Fruit fly (Drosophila melanogaster) whole organism: Measurements from ENCODE around the gene zetaCOP.

Experiments used
- CG8478 ChIP-seq: fragments of >200 bp; optimal IDR thresholded peaks from 2 replicates; lab custom pipeline; 2018; ENCODE audit warnings: inconsistent platforms
- Dll ChIP-seq: fragments of >200 bp; optimal IDR thresholded peaks from 2 replicates; lab custom pipeline; 2017
- EcR ChIP-seq, 2 experiments: fragments of >200 bp; optimal IDR thresholded peaks; 2 replicates each; lab custom pipeline; 2017; ENCODE audit warnings: missing biosample characterization in 2 of 2, missing genetic modification characterization in 2 of 2, missing genetic modification reagents in 2 of 2
- pan ChIP-seq: fragments of >200 bp; optimal IDR thresholded peaks from 2 replicates; lab custom pipeline; 2017
- psq ChIP-seq: fragments of >200 bp; optimal IDR thresholded peaks from 2 replicates; lab custom pipeline; 2017
- usp ChIP-seq: fragments of >200 bp; optimal IDR thresholded peaks from 2 replicates; lab custom pipeline; 2017; ENCODE audit warnings: missing biosample characterization, missing genetic modification characterization, mixed read lengths

The zetaCOP gene

dm6 chr3L:16673367-16674014, at the start of gene zetaCOP, which contains the start of gene CG13032:
TSS of gene zetaCOP (minus strand) at chr3L:16673555.
TSS of gene CG13032 (plus strand) at chr3L:16673964.
- TF ChIP-seq EcR (GFP tag; optimal IDR thresholded peaks at IDR 0.05; lab: Kevin White, UChicago) (no peak), psq (lab: Kevin White, UChicago) (no peak), Dll (lab: Kevin White, UChicago) (no peak), CG8478 (lab: Kevin White, UChicago) (no peak), pan (lab: Kevin White, UChicago) (no peak), usp (no peak)

DNA sequence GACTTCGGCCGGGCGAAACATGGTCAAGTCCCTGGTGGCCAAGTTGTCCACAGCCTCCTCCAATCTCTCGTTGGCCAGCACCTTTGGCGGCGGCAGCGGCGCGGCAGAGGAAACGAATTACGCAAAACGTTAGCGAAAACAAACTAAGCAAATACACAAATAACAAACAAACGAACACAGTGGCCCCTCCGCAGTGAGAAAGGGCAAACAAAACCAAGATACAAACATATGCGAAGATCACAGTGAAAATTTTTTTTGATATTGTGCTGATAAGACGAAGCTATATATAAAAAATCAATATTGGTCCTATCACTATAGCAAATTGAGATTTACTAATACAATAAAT, 40.8 kb upstream of the zetaCOP start:
- no peak for TF ChIP-seq EcR (GFP tag; optimal IDR thresholded peaks at IDR 0.05; lab: Kevin White, UChicago)
- TF ChIP-seq CG8478 (lab: Kevin White, UChicago) = no peak
- TF ChIP-seq pan (lab: Kevin White, UChicago) = no peak
- no peak for TF ChIP-seq usp
- TF ChIP-seq psq (lab: Kevin White, UChicago) = no peak
- TF ChIP-seq Dll (lab: Kevin White, UChicago) = no peak

- TF ChIP-seq Dll (lab: Kevin White, UChicago) (peak; percentile 19), EcR (GFP tag; optimal IDR thresholded peaks at IDR 0.05; lab: Kevin White, UChicago) (no peak)
Observed at dm6 chr3L:16713446-16714192, 40.3 kb upstream of the zetaCOP start.

- TF ChIP-seq CG8478 (lab: Kevin White, UChicago) (no peak), EcR (GFP tag; optimal IDR thresholded peaks at IDR 0.05; lab: Kevin White, UChicago) (no peak), pan (lab: Kevin White, UChicago) (no peak), Dll (lab: Kevin White, UChicago) (no peak), usp (no peak), psq (lab: Kevin White, UChicago) (no peak)
Observed at dm6 chr3L:16712371-16712770, 39.0 kb upstream of the zetaCOP start.

DNA sequence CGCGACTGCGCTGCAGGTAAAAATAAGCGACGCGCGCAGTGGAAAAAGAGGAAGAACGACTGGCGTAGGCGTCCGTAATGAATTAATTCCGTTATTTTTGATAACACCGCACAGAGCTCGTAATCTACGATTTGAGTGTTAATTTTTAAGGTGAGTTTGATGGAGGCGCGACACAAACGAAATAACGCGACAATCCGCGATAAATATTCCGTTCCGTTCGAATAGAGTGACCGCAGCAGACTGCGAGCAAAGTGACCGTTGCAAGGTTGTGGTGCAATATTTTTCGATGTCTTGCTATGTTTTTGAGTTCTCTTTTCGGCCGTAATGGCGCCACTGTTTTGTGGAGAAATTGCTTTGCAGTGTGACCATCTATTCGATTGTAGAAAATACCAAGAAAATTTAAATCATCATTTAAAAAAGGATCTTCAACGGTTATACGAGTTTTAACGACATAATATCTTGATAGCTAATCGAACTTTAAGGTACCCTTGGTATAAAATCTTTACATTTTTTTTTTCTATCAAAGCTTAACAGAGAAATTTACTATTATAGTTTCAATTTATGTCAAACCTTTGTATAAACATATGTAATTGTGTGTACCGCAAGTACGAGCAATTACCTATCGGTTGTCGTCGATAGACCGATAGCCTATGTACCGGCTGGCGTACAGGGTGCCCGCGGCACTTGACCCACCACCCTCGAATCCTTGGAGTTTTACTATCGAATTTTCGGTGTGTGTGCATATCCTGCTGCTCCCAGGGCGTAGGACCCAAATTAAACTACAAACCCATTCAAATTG, 38.3 kb upstream of the zetaCOP start, which contains the start of the genes CG43954, Lasp and Dab:
Gene CG43954, minus strand, starts transcription at position 248 of the 799 bp plus-strand sequence.
Gene Lasp, minus strand, starts transcription at position 248 of the 799 bp plus-strand sequence.
Gene Dab, plus strand, starts transcription at position 697 of the 799 bp plus-strand sequence.
- TF ChIP-seq psq (lab: Kevin White, UChicago) (no peak), pan (lab: Kevin White, UChicago) (no peak), EcR (GFP tag; optimal IDR thresholded peaks at IDR 0.05; lab: Kevin White, UChicago) (no peak), CG8478 (lab: Kevin White, UChicago) (no peak), Dll (lab: Kevin White, UChicago) (no peak), usp (no peak)

dm6 chr3L:16710258-16711020, 37.1 kb upstream of the zetaCOP start:
- TF ChIP-seq psq (lab: Kevin White, UChicago) = no peak
- no peak for TF ChIP-seq pan (lab: Kevin White, UChicago)
- TF ChIP-seq CG8478 (lab: Kevin White, UChicago) = no peak
- no peak for TF ChIP-seq Dll (lab: Kevin White, UChicago)
- no peak for TF ChIP-seq EcR (GFP tag; optimal IDR thresholded peaks at IDR 0.05; lab: Kevin White, UChicago)
- TF ChIP-seq usp = no peak

dm6 chr3L:16709673-16710257, 36.4 kb upstream of the zetaCOP start:
- no peak for TF ChIP-seq EcR (GFP tag; optimal IDR thresholded peaks at IDR 0.05; lab: Kevin White, UChicago)
- no peak for TF ChIP-seq Dll (lab: Kevin White, UChicago)
- TF ChIP-seq usp = no peak
- TF ChIP-seq pan (lab: Kevin White, UChicago) = no peak
- TF ChIP-seq CG8478 (lab: Kevin White, UChicago) = no peak
- TF ChIP-seq psq (lab: Kevin White, UChicago) = no peak

DNA sequence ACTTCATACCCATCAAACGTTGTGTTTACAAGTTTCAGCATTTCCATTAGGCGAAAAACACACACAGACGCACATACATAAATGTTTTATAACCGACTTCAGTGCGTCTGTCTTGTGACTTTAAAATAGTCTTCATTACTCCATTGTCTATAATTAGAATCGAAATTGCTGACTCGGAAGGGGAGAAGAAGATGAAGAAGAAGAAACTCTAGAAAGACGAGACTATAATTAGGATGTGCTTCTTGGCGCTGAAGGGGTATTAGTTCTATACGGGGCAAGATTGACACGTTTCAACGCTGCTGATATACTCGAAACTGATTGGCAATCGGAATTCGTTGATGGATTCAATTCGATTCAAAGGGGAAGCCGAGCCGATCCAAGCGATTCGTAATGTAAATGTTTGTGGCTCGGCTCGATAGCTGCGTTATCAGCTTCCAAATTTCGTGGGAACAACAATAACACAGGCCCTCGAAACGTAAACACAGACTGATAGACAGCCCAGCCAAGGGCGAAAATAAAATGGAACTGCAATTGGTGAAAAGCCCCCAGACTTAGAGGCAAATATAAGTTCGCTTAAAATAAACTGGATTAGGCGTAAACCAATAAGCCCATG, 35.5 kb upstream of the zetaCOP start:
- no peak for TF ChIP-seq CG8478 (lab: Kevin White, UChicago)
- no peak for TF ChIP-seq pan (lab: Kevin White, UChicago)
- TF ChIP-seq usp = no peak
- no peak for TF ChIP-seq EcR (GFP tag; optimal IDR thresholded peaks at IDR 0.05; lab: Kevin White, UChicago)

DNA sequence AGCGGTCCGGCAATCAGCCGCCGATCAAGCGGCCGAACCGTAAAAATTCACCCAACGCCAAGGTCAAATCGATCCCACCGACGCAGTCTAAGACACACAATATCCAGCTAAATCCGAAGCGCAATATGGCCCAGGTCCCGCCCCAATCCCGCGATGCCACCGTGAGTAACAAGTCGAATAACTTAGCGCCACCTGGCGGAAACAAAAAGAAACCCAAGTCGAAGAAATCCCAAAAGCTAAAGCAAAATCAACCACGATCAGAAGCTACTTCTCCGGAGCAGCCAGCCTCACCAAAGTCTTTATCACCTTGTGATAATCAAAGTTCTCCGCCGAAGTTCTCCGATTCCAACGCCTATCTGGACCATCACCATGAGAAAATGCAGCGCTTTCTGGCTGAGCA, 32.3 kb upstream of the zetaCOP start:
- TF ChIP-seq Dll (lab: Kevin White, UChicago) = no peak
- TF ChIP-seq CG8478 (lab: Kevin White, UChicago) = no peak
- no peak for TF ChIP-seq usp
- no peak for TF ChIP-seq EcR (GFP tag; optimal IDR thresholded peaks at IDR 0.05; lab: Kevin White, UChicago)
- no peak for TF ChIP-seq psq (lab: Kevin White, UChicago)
- TF ChIP-seq pan (lab: Kevin White, UChicago) = no peak

dm6 chr3L:16704673-16705072, 31.3 kb upstream of the zetaCOP start, which contains the start of gene CG9692:
TSS of gene CG9692 (plus strand) at chr3L:16704973.
- no peak for TF ChIP-seq psq (lab: Kevin White, UChicago)
- TF ChIP-seq EcR (GFP tag; optimal IDR thresholded peaks at IDR 0.05; lab: Kevin White, UChicago) = no peak
- TF ChIP-seq CG8478 (lab: Kevin White, UChicago) = no peak
- TF ChIP-seq pan (lab: Kevin White, UChicago) = no peak
- TF ChIP-seq usp = no peak
- TF ChIP-seq Dll (lab: Kevin White, UChicago) = no peak
